Worm (Caenorhabditis elegans) whole organism, L1 larva: ENCODE data around the gene F25B5.5.

ENCODE experiments used
- C16A3.4 ChIP-seq: fragments of 150-350 bp; optimal IDR thresholded peaks from 2 replicates; lab custom pipeline; 2014; ENCODE audit warnings: missing biosample characterization, missing genetic modification characterization
- aha-1 ChIP-seq: fragments of 150-350 bp; optimal IDR thresholded peaks from 2 replicates; lab custom pipeline; 2014; ENCODE audit warnings: missing biosample characterization, missing genetic modification characterization
- ama-1 ChIP-seq: fragments of 150-350 bp; optimal IDR thresholded peaks from 2 replicates; lab custom pipeline; 2014
- ceh-88 ChIP-seq: fragments of 200-800 bp; sonication (Bioruptor generic); IDR thresholded peaks from 2 replicates; pipeline ENCODE4 v1.3.6; 2022; ENCODE audit warnings: missing genetic modification characterization, missing compliant biosample characterization
- ceh-90 ChIP-seq: sonication (generic microtip); optimal IDR thresholded peaks from 2 replicates; lab custom pipeline; 2016; ENCODE audit warnings: missing genetic modification characterization, missing compliant biosample characterization
- dsc-1 ChIP-seq: sonication (generic microtip); optimal IDR thresholded peaks from 2 replicates; lab custom pipeline; 2016; ENCODE audit warnings: mild to moderate bottlenecking, missing genetic modification characterization, missing compliant biosample characterization
- efl-1 ChIP-seq, 4 experiments: fragments of 150-350 bp; optimal IDR thresholded peaks in 3 of 4; peaks in 1 of 4; 1 replicate in 1 of 4; 2 replicates in 3 of 4; lab custom pipeline; 2014; ENCODE audit warnings: missing biosample characterization in 2 of 4, missing genetic modification characterization in 2 of 4, missing genetic modification reagents in 2 of 4
- efl-3 ChIP-seq: fragments of 200-800 bp; sonication (Bioruptor generic); optimal IDR thresholded peaks from 2 replicates; lab custom pipeline; 2018; ENCODE audit warnings: mild to moderate bottlenecking, missing genetic modification characterization, missing compliant biosample characterization
- egl-27 ChIP-seq, 2 experiments: fragments of 150-350 bp in 1 of 2; sonication (generic microtip); optimal IDR thresholded peaks; 3 replicates each; lab custom pipeline; 2017 to 2018; ENCODE audit warnings: missing biosample characterization in 2 of 2, missing genetic modification characterization in 2 of 2, missing genetic modification reagents in 2 of 2
- elt-3 ChIP-seq, 6 experiments: fragments of 150-350 bp in 1 of 6; sonication (generic microtip); optimal IDR thresholded peaks; 2 replicates each; lab custom pipeline; 2017 to 2018; ENCODE audit warnings: missing biosample characterization in 6 of 6, missing genetic modification characterization in 6 of 6, inconsistent platforms in 1 of 6
- fkh-4 ChIP-seq: sonication (generic microtip); optimal IDR thresholded peaks from 2 replicates; lab custom pipeline; 2016; ENCODE audit warnings: missing compliant biosample characterization, missing genetic modification characterization, borderline replicate concordance
- hlh-4 ChIP-seq: sonication (generic microtip); optimal IDR thresholded peaks from 2 replicates; lab custom pipeline; 2016; ENCODE audit warnings: mild to moderate bottlenecking, missing genetic modification characterization, missing compliant biosample characterization
- isw-1 ChIP-seq: fragments of 200-800 bp; sonication (Bioruptor generic); IDR thresholded peaks from 2 replicates; pipeline ENCODE4 v1.3.6; 2022; ENCODE audit warnings: missing genetic modification characterization, missing compliant biosample characterization
- jun-1 ChIP-seq: fragments of 150-350 bp; optimal IDR thresholded peaks from 2 replicates; lab custom pipeline; 2014; ENCODE audit warnings: missing biosample characterization, missing genetic modification reagents, missing genetic modification characterization
- lin-14 ChIP-seq: fragments of 200-800 bp; sonication (Bioruptor generic); optimal IDR thresholded peaks from 2 replicates; lab custom pipeline; 2018; ENCODE audit warnings: mild to moderate bottlenecking, missing genetic modification characterization, moderate library complexity, missing compliant biosample characterization
- lin-35 ChIP-seq, 2 experiments: fragments of 150-350 bp; optimal IDR thresholded peaks; 2 replicates each; lab custom pipeline; 2014; ENCODE audit warnings: missing biosample characterization in 2 of 2, missing genetic modification characterization in 2 of 2, missing genetic modification reagents in 2 of 2
- lin-39 ChIP-seq: fragments of 150-350 bp; optimal IDR thresholded peaks from 2 replicates; lab custom pipeline; 2014; ENCODE audit warnings: missing biosample characterization, missing genetic modification reagents, missing genetic modification characterization
- lir-3 ChIP-seq: sonication (generic microtip); optimal IDR thresholded peaks from 2 replicates; lab custom pipeline; 2016; ENCODE audit warnings: mild to moderate bottlenecking, missing genetic modification characterization, moderate library complexity, missing compliant biosample characterization; ENCODE audit not compliant: poor library complexity
- lsy-2 ChIP-seq, 2 experiments: fragments of 150-350 bp; optimal IDR thresholded peaks; 2 replicates each; lab custom pipeline; 2014; ENCODE audit warnings: missing biosample characterization in 2 of 2, missing genetic modification characterization in 2 of 2
- mdl-1 ChIP-seq, 2 experiments: fragments of 150-350 bp; optimal IDR thresholded peaks; 2 replicates each; lab custom pipeline; 2014 to 2017; ENCODE audit warnings: missing biosample characterization in 2 of 2, missing genetic modification characterization in 2 of 2, inconsistent platforms in 1 of 2
- mep-1 ChIP-seq: fragments of 150-350 bp; optimal IDR thresholded peaks from 2 replicates; lab custom pipeline; 2014; ENCODE audit warnings: missing biosample characterization, missing genetic modification characterization
- nhr-11 ChIP-seq: fragments of 150-350 bp; optimal IDR thresholded peaks from 2 replicates; lab custom pipeline; 2014; ENCODE audit warnings: missing biosample characterization, missing genetic modification characterization
- nhr-71 ChIP-seq: sonication (generic microtip); optimal IDR thresholded peaks from 2 replicates; lab custom pipeline; 2016; ENCODE audit warnings: mild to moderate bottlenecking, missing genetic modification characterization, moderate library complexity, missing compliant biosample characterization
- nhr-77 ChIP-seq: fragments of 150-350 bp; optimal IDR thresholded peaks from 2 replicates; lab custom pipeline; 2014; ENCODE audit warnings: missing biosample characterization, missing genetic modification characterization
- nhr-84 ChIP-seq: sonication (generic microtip); optimal IDR thresholded peaks from 2 replicates; lab custom pipeline; 2017; ENCODE audit warnings: missing biosample characterization, missing genetic modification characterization
- nhr-85 ChIP-seq: sonication (generic microtip); peaks from one replicate; lab custom pipeline; 2016; ENCODE audit warnings: missing genetic modification characterization, inconsistent platforms, missing compliant biosample characterization
- nhr-90 ChIP-seq: sonication (generic microtip); optimal IDR thresholded peaks from 2 replicates; lab custom pipeline; 2016; ENCODE audit warnings: mild to moderate bottlenecking, missing genetic modification characterization, missing compliant biosample characterization; ENCODE audit not compliant: poor library complexity
- rnt-1 ChIP-seq: sonication (generic microtip); optimal IDR thresholded peaks from 2 replicates; lab custom pipeline; 2016; ENCODE audit warnings: mild to moderate bottlenecking, missing genetic modification characterization, moderate library complexity, missing compliant biosample characterization
- skn-1 ChIP-seq: fragments of 150-350 bp; optimal IDR thresholded peaks from 2 replicates; lab custom pipeline; 2014; ENCODE audit warnings: missing biosample characterization, missing genetic modification characterization
- snu-23 ChIP-seq: sonication (generic microtip); optimal IDR thresholded peaks from 2 replicates; lab custom pipeline; 2016; ENCODE audit warnings: missing genetic modification characterization, missing compliant biosample characterization
- sptf-1 ChIP-seq: fragments of 150-350 bp; optimal IDR thresholded peaks from 2 replicates; lab custom pipeline; 2014; ENCODE audit warnings: missing biosample characterization, missing genetic modification characterization
- tbx-2 ChIP-seq: sonication (generic microtip); optimal IDR thresholded peaks from 2 replicates; lab custom pipeline; 2016; ENCODE audit warnings: missing genetic modification characterization, missing compliant biosample characterization
- tlp-1 ChIP-seq: fragments of 150-350 bp; optimal IDR thresholded peaks from 2 replicates; lab custom pipeline; 2014; ENCODE audit warnings: missing biosample characterization, missing genetic modification characterization
- vab-15 ChIP-seq: sonication (generic microtip); optimal IDR thresholded peaks from 2 replicates; lab custom pipeline; 2017; ENCODE audit warnings: missing genotype, mild to moderate bottlenecking, missing genetic modification characterization, missing compliant biosample characterization
- zag-1 ChIP-seq: fragments of 150-350 bp; optimal IDR thresholded peaks from 2 replicates; lab custom pipeline; 2014; ENCODE audit warnings: missing biosample characterization, missing genetic modification characterization
- zip-4 ChIP-seq: fragments of 200-800 bp; sonication (Bioruptor generic); optimal IDR thresholded peaks from 2 replicates; lab custom pipeline; 2018; ENCODE audit warnings: mild to moderate bottlenecking, missing genetic modification characterization, moderate library complexity, missing compliant biosample characterization
- ztf-4 ChIP-seq: fragments of 150-350 bp; optimal IDR thresholded peaks from 2 replicates; lab custom pipeline; 2014; ENCODE audit warnings: missing biosample characterization, missing genetic modification characterization

Gene F25B5.5

DNA sequence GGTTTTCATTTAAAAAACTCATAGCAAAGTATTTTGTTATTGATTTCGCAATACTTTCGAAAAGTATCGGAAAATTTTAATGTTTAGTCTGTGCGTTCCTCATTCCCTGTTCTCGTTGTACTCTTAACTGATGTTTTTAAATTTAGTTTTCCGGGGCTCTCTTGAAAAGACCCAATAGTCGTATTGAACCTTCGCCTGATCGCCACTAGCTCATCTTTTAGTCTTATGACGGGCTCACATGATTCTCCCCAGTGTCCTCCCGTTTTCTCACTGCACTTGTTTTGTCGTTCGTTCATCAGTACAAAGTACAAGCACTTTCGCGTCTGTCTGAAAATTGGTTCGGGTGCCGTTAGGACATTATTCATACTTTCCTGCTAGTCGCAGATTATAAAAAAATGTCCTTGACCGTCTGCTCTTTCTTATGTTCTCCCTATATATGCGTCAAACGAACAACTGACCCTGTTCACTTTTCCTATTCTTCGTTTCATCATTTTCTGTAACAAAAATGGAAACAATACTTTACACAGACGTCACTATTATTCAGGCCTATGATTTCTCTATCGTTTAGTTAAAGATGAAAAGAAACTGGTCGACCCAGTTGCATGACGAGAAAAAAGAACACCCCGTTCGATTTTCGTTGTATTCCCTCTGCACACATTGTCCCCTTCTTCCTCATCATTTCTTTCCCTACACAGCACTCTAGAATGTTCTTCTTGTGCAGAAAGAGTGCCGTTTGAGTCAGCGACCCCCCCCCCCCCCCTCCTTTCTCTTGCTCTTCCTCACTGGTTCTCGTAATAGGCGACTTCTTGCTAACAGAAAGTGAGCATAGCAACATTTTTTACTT lies 6.2 kb downstream of the F25B5.5 start, which contains the start of gene ubq-1 (continued):
- no peak for TF ChIP-seq elt-3 (tag; optimal IDR thresholded peaks at IDR 0.05; lab: Kevin White, UChicago)
- TF ChIP-seq nhr-11 (tag; lab: Kevin White, UChicago) = no peak
- TF ChIP-seq mdl-1 (tag; optimal IDR thresholded peaks at IDR 0.05; lab: Kevin White, UChicago) = no peak
- TF ChIP-seq lin-14 (GFP tag; lab: Kevin White, UChicago) = no peak
- no peak for TF ChIP-seq efl-1 (optimal IDR thresholded peaks at IDR 0.05; lab: Kevin White, UChicago)
- TF ChIP-seq efl-1 (GFP tag; optimal IDR thresholded peaks at IDR 0.05 in 1 of 2; lab: Kevin White, UChicago) = peak in 1 of 2 experiments; percentile 65
- no peak for TF ChIP-seq C16A3.4 (tag; lab: Kevin White, UChicago)
- no peak for TF ChIP-seq nhr-90 (tag; lab: Kevin White, UChicago)
- TF ChIP-seq tlp-1 (tag; lab: Kevin White, UChicago) = no peak
- no peak for TF ChIP-seq ceh-88 (GFP tag; lab: Robert Waterston, UW)
- TF ChIP-seq lir-3 (tag; lab: Kevin White, UChicago) = no peak
- TF ChIP-seq nhr-71 = peak; percentile 48
- TF ChIP-seq rnt-1 = peak; percentile 18
- peak; percentile 14 for TF ChIP-seq dsc-1 (tag; lab: Kevin White, UChicago)
- no peak for TF ChIP-seq jun-1 (tag; lab: Kevin White, UChicago)
- no peak for TF ChIP-seq tbx-2 (tag; lab: Kevin White, UChicago)
- TF ChIP-seq ceh-90 (tag; lab: Kevin White, UChicago) = no peak
- no peak for TF ChIP-seq isw-1 (GFP tag; lab: Robert Waterston, UW)
- TF ChIP-seq sptf-1 = no peak
- TF ChIP-seq lin-39 = no peak
- TF ChIP-seq fkh-4 (tag; lab: Kevin White, UChicago) = no peak
- no peak for TF ChIP-seq skn-1 (tag; lab: Kevin White, UChicago)
- TF ChIP-seq vab-15 (tag; lab: Kevin White, UChicago) = no peak
- TF ChIP-seq hlh-4 = no peak
- no peak for TF ChIP-seq egl-27 (tag; optimal IDR thresholded peaks at IDR 0.05; lab: Kevin White, UChicago)
- TF ChIP-seq efl-3 (GFP tag; lab: Kevin White, UChicago) = no peak
- TF ChIP-seq ama-1 (lab: Kevin White, UChicago) = no peak
- peak; percentile 34 for TF ChIP-seq mep-1
- no peak for TF ChIP-seq nhr-77 (tag; lab: Kevin White, UChicago)
- TF ChIP-seq nhr-84 (tag; lab: Kevin White, UChicago) = no peak
- no peak for TF ChIP-seq lsy-2 (tag; optimal IDR thresholded peaks at IDR 0.05; lab: Kevin White, UChicago)
- TF ChIP-seq lin-35 (GFP tag; optimal IDR thresholded peaks at IDR 0.05; lab: Kevin White, UChicago) = peak in 1 of 2 experiments; percentile 15
- TF ChIP-seq zip-4 (GFP tag; lab: Kevin White, UChicago) = peak; percentile 55
- peak; percentile 1 for TF ChIP-seq snu-23 (GFP tag; lab: Kevin White, UChicago)
- TF ChIP-seq ztf-4 (tag; lab: Kevin White, UChicago) = peak; percentile 42
- no peak for TF ChIP-seq aha-1 (tag; lab: Kevin White, UChicago)

DNA sequence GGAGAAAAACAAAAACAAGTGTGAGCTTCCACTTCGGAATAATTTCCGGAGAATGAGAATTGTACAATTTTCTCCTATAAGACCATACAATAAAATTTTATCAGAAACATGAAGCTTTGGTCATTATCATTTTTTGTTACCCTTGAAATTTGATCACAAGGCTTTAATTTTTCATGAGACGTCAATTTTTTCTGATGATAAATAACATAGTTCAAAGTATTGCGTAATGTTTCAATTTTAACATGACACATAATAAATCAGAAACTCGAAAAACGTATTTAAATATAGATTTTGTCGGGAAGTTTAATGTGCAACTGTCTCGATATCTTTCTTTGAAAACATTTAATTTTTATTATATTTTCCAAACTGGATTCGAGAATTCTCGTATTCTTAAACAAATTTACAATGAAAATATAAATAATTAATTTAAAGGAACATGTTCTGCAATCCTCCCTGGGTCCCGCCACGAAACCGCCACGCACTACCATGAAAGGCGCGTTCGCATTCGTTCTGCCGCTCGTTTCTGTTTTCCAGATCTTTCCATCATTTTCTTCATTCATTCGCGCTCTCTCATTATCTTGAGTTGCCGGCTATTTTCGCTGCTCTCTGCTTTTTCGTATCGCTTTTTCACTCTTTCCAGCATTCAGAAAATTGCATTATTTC lies 7.0 kb downstream of the F25B5.5 start:
- TF ChIP-seq skn-1 (tag; lab: Kevin White, UChicago) (peak; percentile 19), zag-1 (tag; lab: Kevin White, UChicago) (no peak), nhr-85 (tag; lab: Kevin White, UChicago) (peak; percentile 67), nhr-77 (tag; lab: Kevin White, UChicago) (no peak)
